Fruit fly (Drosophila melanogaster): ENCODE measurements around the gene sowah.

The sowah gene

dm6 chr3L:12523941-12524340 is 48.4 kb downstream of the sowah start, which contains the start of the genes ver and Gcn5 (continued):
- TF ChIP-seq NC2α (GFP tag; optimal IDR thresholded peaks at IDR 0.05) (peak; percentile 36), Ravus (GFP tag; IDR thresholded peaks at IDR 0.05) (peak; percentile 77), HLH54F (GFP tag; optimal IDR thresholded peaks at IDR 0.05) (peak; percentile 89), Sox100B (GFP tag; optimal IDR thresholded peaks at IDR 0.05) (peak; percentile 91), MTF-1 (GFP tag; optimal IDR thresholded peaks at IDR 0.05; ENCODE audit: borderline replicate concordance) (peak; percentile 71), BtbVII (GFP tag; optimal IDR thresholded peaks at IDR 0.05) (peak; percentile 90), da (GFP tag; optimal IDR thresholded peaks at IDR 0.05) (peak; percentile 11), lov (optimal IDR thresholded peaks at IDR 0.05) (no peak), lov (GFP tag; IDR thresholded peaks at IDR 0.05) (peak; percentile 90), CG8359 (GFP tag; optimal IDR thresholded peaks at IDR 0.05; ENCODE audit: borderline replicate concordance) (peak; percentile 60), dm (GFP tag; optimal IDR thresholded peaks at IDR 0.05) (peak; percentile 62), CG4820 (GFP tag; optimal IDR thresholded peaks at IDR 0.05) (peak; percentile 86), CG8290 (GFP tag; optimal IDR thresholded peaks at IDR 0.05) (peak; percentile 69), CG8290 (tag; optimal IDR thresholded peaks at IDR 0.05) (peak; percentile 52 to 83), CG33557 (GFP tag; optimal IDR thresholded peaks at IDR 0.05) (peak; percentile 77), CG14014 (GFP tag; IDR thresholded peaks at IDR 0.05) (peak; percentile 94), CG3726 (GFP tag; IDR thresholded peaks at IDR 0.05) (peak; percentile 83; the same call in 2 of the 3 replicates), CG4854 (GFP tag; optimal IDR thresholded peaks at IDR 0.05) (peak; percentile 80), CG17359 (tag; optimal IDR thresholded peaks at IDR 0.05) (peak; percentile 94), CG2120 (GFP tag; optimal IDR thresholded peaks at IDR 0.05) (peak; percentile 96), CoRest (tag; optimal IDR thresholded peaks at IDR 0.05) (peak; percentile 94), CG7963 (GFP tag; IDR thresholded peaks at IDR 0.05; ENCODE audit: partially characterized antibody) (no peak), Hmr (GFP tag; optimal IDR thresholded peaks at IDR 0.05) (peak; percentile 92), HLH4C (GFP tag; IDR thresholded peaks at IDR 0.05; ENCODE audit: partially characterized antibody) (no peak), CG32767 (GFP tag; IDR thresholded peaks at IDR 0.05) (peak; percentile 90), Ssrp (tag; optimal IDR thresholded peaks at IDR 0.05) (peak; percentile 90), trem (tag; optimal IDR thresholded peaks at IDR 0.05) (peak; percentile 100), Oaz (GFP tag; IDR thresholded peaks at IDR 0.05) (peak; percentile 78), BEAF-32 (GFP tag; optimal IDR thresholded peaks at IDR 0.05) (peak; percentile 39), CG8944 (GFP tag; optimal IDR thresholded peaks at IDR 0.05) (peak; percentile 79), org-1 (GFP tag; optimal IDR thresholded peaks at IDR 0.05) (peak; percentile 85), ind (GFP tag; optimal IDR thresholded peaks at IDR 0.05) (peak; percentile 90), CG10267 (tag; optimal IDR thresholded peaks at IDR 0.05) (peak; percentile 88), Bgb (GFP tag; IDR thresholded peaks at IDR 0.05; ENCODE audit: partially characterized antibody) (no peak), lilli (GFP tag; optimal IDR thresholded peaks at IDR 0.05) (peak; percentile 95), aop (GFP tag; IDR thresholded peaks at IDR 0.05) (0 out of 2 replicates have a peak, but pooled peaks have one; percentile 52), vnd (GFP tag; IDR thresholded peaks at IDR 0.05; ENCODE audit: partially characterized antibody) (no peak), caup (GFP tag; optimal IDR thresholded peaks at IDR 0.05; ENCODE audit: severe bottlenecking) (peak; percentile 92), Hr51 (GFP tag; optimal IDR thresholded peaks at IDR 0.05) (peak; percentile 81 to 94), sob (GFP tag; IDR thresholded peaks at IDR 0.05) (peak; percentile 94), luna (GFP tag; optimal IDR thresholded peaks at IDR 0.05) (peak; percentile 82), vvl (GFP tag; IDR thresholded peaks at IDR 0.05) (peak; percentile 97), emc (GFP tag; optimal IDR thresholded peaks at IDR 0.05) (peak; percentile 78), CG4328 (GFP tag; optimal IDR thresholded peaks at IDR 0.05) (peak; percentile 74), Tbp (GFP tag; optimal IDR thresholded peaks at IDR 0.05) (no peak), CG1832 (GFP tag; optimal IDR thresholded peaks at IDR 0.05) (no peak), trh (GFP tag; optimal IDR thresholded peaks at IDR 0.05) (peak; percentile 77), mld (GFP tag; IDR thresholded peaks at IDR 0.05; ENCODE audit: partially characterized antibody) (no peak), CG11085 (GFP tag; IDR thresholded peaks at IDR 0.05) (peak; percentile 86), Camta (GFP tag; optimal IDR thresholded peaks at IDR 0.05) (peak; percentile 80)
